Fruit fly (Drosophila melanogaster) whole organism, embryonic: Measurements from ENCODE around the gene Tengl1.

Experiments used
- BEAF-32 ChIP-seq: fragments of 200-800 bp; sonication (Bioruptor generic); optimal IDR thresholded peaks from 3 replicates; lab custom pipeline; 2017; ENCODE audit warnings: missing biosample characterization, missing genetic modification characterization, mild to moderate bottlenecking, moderate library complexity, missing genetic modification reagents
- Bgb ChIP-seq: fragments of 200-800 bp; sonication (Bioruptor generic); IDR thresholded peaks from 2 replicates; pipeline ENCODE4 v1.3.6; 2022; ENCODE audit warnings: missing biosample characterization, missing genetic modification characterization; ENCODE audit not compliant: partially characterized antibody
- Blimp-1 ChIP-seq: fragments of 200-800 bp; sonication (Bioruptor generic); optimal IDR thresholded peaks from 3 replicates; lab custom pipeline; 2018; ENCODE audit warnings: missing biosample characterization, missing genetic modification characterization, mild to moderate bottlenecking, moderate library complexity, missing genetic modification reagents
- CG10147 ChIP-seq: fragments of 200-800 bp; sonication (Bioruptor generic); optimal IDR thresholded peaks from 2 replicates; lab custom pipeline; 2019; ENCODE audit warnings: missing biosample characterization, mild to moderate bottlenecking, missing genetic modification characterization, moderate library complexity
- CG12104 ChIP-seq: fragments of 200-800 bp; sonication (Bioruptor generic); optimal IDR thresholded peaks from 3 replicates; lab custom pipeline; 2016; ENCODE audit warnings: missing biosample characterization, missing genetic modification characterization
- CG13624 ChIP-seq: fragments of 200-800 bp; sonication (Bioruptor generic); optimal IDR thresholded peaks from 2 replicates; lab custom pipeline; 2016; ENCODE audit warnings: missing biosample characterization, missing genetic modification characterization
- CG14014 ChIP-seq: fragments of 200-800 bp; sonication (Bioruptor generic); IDR thresholded peaks from 2 replicates; pipeline ENCODE4 v1.3.6; 2022; ENCODE audit warnings: missing biosample characterization, missing genetic modification characterization
- CG14667 ChIP-seq: fragments of 200-800 bp; sonication (Bioruptor generic); IDR thresholded peaks from 2 replicates; pipeline ENCODE4 v1.3.6; 2022; ENCODE audit warnings: missing biosample characterization, missing genetic modification characterization
- CG14860 ChIP-seq: fragments of 200-800 bp; sonication (Bioruptor generic); IDR thresholded peaks from 3 replicates; pipeline ENCODE4 v1.3.6; 2022; ENCODE audit warnings: missing biosample characterization, missing genetic modification characterization; ENCODE audit not compliant: partially characterized antibody
- CG1529 ChIP-seq: fragments of 200-800 bp; sonication (Bioruptor generic); optimal IDR thresholded peaks from 3 replicates; lab custom pipeline; 2018; ENCODE audit warnings: missing biosample characterization, missing genetic modification characterization
- CG15479 ChIP-seq: fragments of 200-800 bp; sonication (Bioruptor generic); optimal IDR thresholded peaks from 3 replicates; lab custom pipeline; 2019; ENCODE audit warnings: missing biosample characterization, mild to moderate bottlenecking, missing genetic modification characterization, moderate library complexity
- CG15514 ChIP-seq: fragments of 200-800 bp; sonication (Bioruptor generic); optimal IDR thresholded peaks from 3 replicates; lab custom pipeline; 2017; ENCODE audit warnings: missing biosample characterization, missing genetic modification characterization, mild to moderate bottlenecking, moderate library complexity, missing genetic modification reagents
- CG17385 ChIP-seq: fragments of 200-800 bp; sonication (Bioruptor generic); optimal IDR thresholded peaks from 3 replicates; lab custom pipeline; 2018; ENCODE audit warnings: missing biosample characterization, mild to moderate bottlenecking, missing genetic modification characterization
- CG18764 ChIP-seq: fragments of 200-800 bp; sonication (Bioruptor generic); optimal IDR thresholded peaks from 3 replicates; lab custom pipeline; 2016; ENCODE audit warnings: missing biosample characterization, missing genetic modification characterization
- CG2199 ChIP-seq: fragments of 200-800 bp; sonication (Bioruptor generic); IDR thresholded peaks from 3 replicates; pipeline ENCODE4 v1.3.6; 2022; ENCODE audit warnings: missing biosample characterization, missing genetic modification characterization
- CG3065 ChIP-seq: fragments of 200-800 bp; sonication (Bioruptor generic); optimal IDR thresholded peaks from 2 replicates; lab custom pipeline; 2016; ENCODE audit warnings: missing biosample characterization, missing genetic modification characterization
- CG31441 ChIP-seq: fragments of 200-800 bp; sonication (Bioruptor generic); IDR thresholded peaks from 2 replicates; pipeline ENCODE4 v1.3.6; 2022; ENCODE audit warnings: missing biosample characterization, missing genetic modification characterization
- CG3163 ChIP-seq: fragments of 200-800 bp; sonication (Bioruptor generic); optimal IDR thresholded peaks from 3 replicates; lab custom pipeline; 2016; ENCODE audit warnings: missing biosample characterization, missing genetic modification characterization
- CG34376 ChIP-seq: fragments of 200-800 bp; sonication (Bioruptor generic); optimal IDR thresholded peaks from 2 replicates; lab custom pipeline; 2018; ENCODE audit warnings: missing biosample characterization, mild to moderate bottlenecking, missing genetic modification characterization
- CG34422 ChIP-seq: fragments of 200-800 bp; sonication (Bioruptor generic); IDR thresholded peaks from 3 replicates; pipeline ENCODE4 v1.3.6; 2022; ENCODE audit warnings: missing biosample characterization, missing genetic modification characterization
- CG3838 ChIP-seq: fragments of 200-800 bp; sonication (Bioruptor generic); optimal IDR thresholded peaks from 3 replicates; lab custom pipeline; 2016; ENCODE audit warnings: missing biosample characterization, missing genetic modification characterization
- CG3995 ChIP-seq: fragments of 200-800 bp; sonication (Bioruptor generic); optimal IDR thresholded peaks from 3 replicates; lab custom pipeline; 2016; ENCODE audit warnings: missing biosample characterization, missing genetic modification characterization
- CG4404 ChIP-seq: fragments of 200-800 bp; sonication (Bioruptor generic); IDR thresholded peaks from 2 replicates; pipeline ENCODE4 v1.3.6; 2022; ENCODE audit warnings: missing biosample characterization, missing genetic modification characterization
- CG4424 ChIP-seq: fragments of 200-800 bp; sonication (Bioruptor generic); optimal IDR thresholded peaks from 3 replicates; lab custom pipeline; 2016; ENCODE audit warnings: missing biosample characterization, missing genetic modification characterization
- CG6175 ChIP-seq: fragments of 200-800 bp; sonication (Bioruptor generic); IDR thresholded peaks from 3 replicates; pipeline ENCODE4 v1.3.6; 2022; ENCODE audit warnings: missing biosample characterization, missing genetic modification characterization
- CG6254 ChIP-seq: fragments of 200-800 bp; sonication (Bioruptor generic); optimal IDR thresholded peaks from 3 replicates; lab custom pipeline; 2017; ENCODE audit warnings: mild to moderate bottlenecking, missing biosample characterization, missing genetic modification reagents, missing genetic modification characterization
- CG8089 ChIP-seq: fragments of 200-800 bp; sonication (Bioruptor generic); optimal IDR thresholded peaks from 3 replicates; lab custom pipeline; 2016; ENCODE audit warnings: missing biosample characterization, missing genetic modification characterization
- Deaf1 ChIP-seq: fragments of 200-800 bp; optimal IDR thresholded peaks from 3 replicates; lab custom pipeline; 2019; ENCODE audit warnings: missing biosample characterization, mild to moderate bottlenecking, missing genetic modification characterization, moderate library complexity
- Hr78 ChIP-seq, 2 experiments: fragments of 200-800 bp in 1 of 2; fragments of >200 bp in 1 of 2; sonication (Bioruptor generic) in 1 of 2; optimal IDR thresholded peaks; 2 replicates each; lab custom pipeline; 2017 to 2019; ENCODE audit warnings: missing biosample characterization in 2 of 2, missing genetic modification characterization in 2 of 2, mild to moderate bottlenecking in 1 of 2, moderate library complexity in 1 of 2
- Meics ChIP-seq: fragments of 200-800 bp; sonication (Bioruptor generic); optimal IDR thresholded peaks from 2 replicates; lab custom pipeline; 2017; ENCODE audit warnings: missing biosample characterization, mild to moderate bottlenecking, missing genetic modification characterization
- NC2α ChIP-seq: fragments of 200-800 bp; sonication (Bioruptor generic); optimal IDR thresholded peaks from 2 replicates; lab custom pipeline; 2016; ENCODE audit warnings: missing biosample characterization, missing genetic modification characterization
- Oli ChIP-seq: fragments of 200-800 bp; sonication (Bioruptor generic); optimal IDR thresholded peaks from 2 replicates; lab custom pipeline; 2018; ENCODE audit warnings: missing biosample characterization, mild to moderate bottlenecking, missing genetic modification characterization, moderate library complexity
- Sry-β ChIP-seq: fragments of 200-800 bp; sonication (Bioruptor generic); optimal IDR thresholded peaks from 2 replicates; lab custom pipeline; 2018; ENCODE audit warnings: missing biosample characterization, mild to moderate bottlenecking, missing genetic modification characterization, moderate library complexity
- Stat92E ChIP-seq, 3 experiments: fragments of >200 bp in 2 of 3; fragments of 200-800 bp in 1 of 3; sonication (Bioruptor generic) in 1 of 3; optimal IDR thresholded peaks; 2 replicates each; lab custom pipeline; 2017 to 2019; ENCODE audit warnings: missing biosample characterization in 3 of 3, missing genetic modification characterization in 3 of 3, mild to moderate bottlenecking in 1 of 3, moderate library complexity in 1 of 3
- Tbp ChIP-seq: fragments of >200 bp; optimal IDR thresholded peaks from 2 replicates; lab custom pipeline; 2018; ENCODE audit warnings: missing biosample characterization, missing genetic modification characterization
- amos ChIP-seq: fragments of 200-800 bp; sonication (Bioruptor generic); IDR thresholded peaks from 2 replicates; pipeline ENCODE4 v1.3.6; 2022; ENCODE audit warnings: missing biosample characterization, missing genetic modification characterization; ENCODE audit not compliant: partially characterized antibody
- corto ChIP-seq: fragments of 200-800 bp; sonication (Bioruptor generic); optimal IDR thresholded peaks from 2 replicates; lab custom pipeline; 2016; ENCODE audit warnings: missing biosample characterization, mild to moderate bottlenecking, missing genetic modification characterization, moderate library complexity
- crc ChIP-seq: fragments of 200-800 bp; sonication (Bioruptor generic); optimal IDR thresholded peaks from 2 replicates; lab custom pipeline; 2016; ENCODE audit warnings: missing biosample characterization, missing genetic modification characterization
- cwo ChIP-seq: fragments of 200-800 bp; sonication (Bioruptor generic); optimal IDR thresholded peaks from 3 replicates; lab custom pipeline; 2017; ENCODE audit warnings: missing biosample characterization, missing genetic modification characterization, mild to moderate bottlenecking, moderate library complexity, missing genetic modification reagents
- ham ChIP-seq: fragments of 200-800 bp; sonication (Bioruptor generic); IDR thresholded peaks from 2 replicates; pipeline ENCODE4 v1.3.6; 2022; ENCODE audit warnings: missing biosample characterization, missing genetic modification characterization
- lbe ChIP-seq: fragments of 200-800 bp; sonication (Bioruptor generic); optimal IDR thresholded peaks from 2 replicates; lab custom pipeline; 2016; ENCODE audit warnings: missing biosample characterization, mild to moderate bottlenecking, missing genetic modification characterization
- nerfin-1 ChIP-seq: fragments of 200-800 bp; sonication (Bioruptor generic); optimal IDR thresholded peaks from 3 replicates; lab custom pipeline; 2019; ENCODE audit warnings: missing biosample characterization, mild to moderate bottlenecking, missing genetic modification characterization, moderate library complexity
- p53 ChIP-seq: fragments of 200-800 bp; sonication (Bioruptor generic); optimal IDR thresholded peaks from 2 replicates; lab custom pipeline; 2016; ENCODE audit warnings: missing biosample characterization, missing genetic modification characterization
- ro ChIP-seq: fragments of 200-800 bp; sonication (Bioruptor generic); IDR thresholded peaks from 2 replicates; pipeline ENCODE4 v1.3.6; 2022; ENCODE audit warnings: missing biosample characterization, missing genetic modification characterization
- sc ChIP-seq, 3 experiments: fragments of >200 bp in 2 of 3; fragments of 200-800 bp in 1 of 3; sonication (Bioruptor generic) in 1 of 3; optimal IDR thresholded peaks; 2 replicates in 2 of 3; 3 replicates in 1 of 3; lab custom pipeline; 2017; ENCODE audit warnings: mild to moderate bottlenecking in 1 of 3, missing biosample characterization in 1 of 3, missing genetic modification characterization in 1 of 3, missing genetic modification reagents in 1 of 3
- schlank ChIP-seq: fragments of 200-800 bp; sonication (Bioruptor generic); optimal IDR thresholded peaks from 2 replicates; lab custom pipeline; 2018; ENCODE audit warnings: missing biosample characterization, mild to moderate bottlenecking, missing genetic modification characterization
- scrt ChIP-seq: fragments of 200-800 bp; sonication (Bioruptor generic); optimal IDR thresholded peaks from 2 replicates; lab custom pipeline; 2018; ENCODE audit warnings: missing biosample characterization, mild to moderate bottlenecking, missing genetic modification characterization, moderate library complexity
- slou ChIP-seq: fragments of 200-800 bp; sonication (Bioruptor generic); optimal IDR thresholded peaks from 3 replicates; lab custom pipeline; 2016; ENCODE audit warnings: missing biosample characterization, missing genetic modification characterization
- stc ChIP-seq: fragments of 200-800 bp; sonication (Bioruptor generic); IDR thresholded peaks from 2 replicates; pipeline ENCODE4 v1.3.6; 2022; ENCODE audit warnings: missing biosample characterization, missing genetic modification characterization
- wor ChIP-seq: fragments of 200-800 bp; sonication (Bioruptor generic); IDR thresholded peaks from 2 replicates; pipeline ENCODE4 v1.3.6; 2022; ENCODE audit warnings: missing biosample characterization, missing genetic modification characterization

The Tengl1 gene

DNA sequence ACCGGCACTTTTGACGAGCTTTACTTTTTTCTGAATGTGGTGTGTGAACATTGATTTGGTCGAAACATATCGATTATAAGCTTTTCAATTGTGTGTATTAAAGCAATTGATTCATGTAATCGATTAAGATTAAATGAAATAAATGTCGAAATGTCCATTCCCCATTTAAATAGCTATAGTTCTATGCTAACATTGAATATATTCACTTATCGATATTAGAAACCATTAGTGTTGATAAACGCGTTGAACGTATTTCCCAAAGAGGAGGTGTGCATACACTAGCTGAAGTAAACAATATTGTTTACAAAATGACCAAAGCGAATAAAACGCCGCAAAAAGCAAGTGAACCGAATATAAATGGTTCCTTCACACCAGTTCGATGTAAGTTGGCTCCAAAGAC is 26.4 kb downstream of the Tengl1 start, which contains the start of the genes Uch and CG34174 (continued):
- TF ChIP-seq CG15479 (GFP tag; lab: Kevin White, UChicago): no peak
- no peak for TF ChIP-seq ro (GFP tag; lab: Robert Waterston, UW)
- TF ChIP-seq CG14860: peak; percentile 64
- TF ChIP-seq CG4404 (GFP tag; lab: Robert Waterston, UW): no peak
- TF ChIP-seq schlank: no peak
- no peak for TF ChIP-seq Hr78 (GFP tag; optimal IDR thresholded peaks at IDR 0.05; lab: Kevin White, UChicago)
- no peak for TF ChIP-seq Deaf1 (tag; lab: Kevin White, UChicago)
- TF ChIP-seq Bgb (GFP tag; lab: Robert Waterston, UW): peak; percentile 68
- TF ChIP-seq scrt (GFP tag; lab: Kevin White, UChicago): peak; percentile 12
- no peak for TF ChIP-seq crc (GFP tag; lab: Kevin White, UChicago)
- TF ChIP-seq CG10147 (GFP tag; lab: Kevin White, UChicago): peak; percentile 45
- TF ChIP-seq CG3995 (GFP tag; lab: Kevin White, UChicago): no peak
- TF ChIP-seq Stat92E (GFP tag; optimal IDR thresholded peaks at IDR 0.05; lab: Kevin White, UChicago): peak in 1 of 3 experiments; percentile 23
- TF ChIP-seq Oli (tag; lab: Kevin White, UChicago): no peak
- TF ChIP-seq CG13624 (GFP tag; lab: Kevin White, UChicago): peak; percentile 45
- TF ChIP-seq nerfin-1 (tag; lab: Kevin White, UChicago): peak; percentile 24
- no peak for TF ChIP-seq CG18764 (GFP tag; lab: Kevin White, UChicago)
- TF ChIP-seq CG14667: no peak
- no peak for TF ChIP-seq CG3838 (GFP tag; lab: Kevin White, UChicago)
- no peak for TF ChIP-seq p53 (GFP tag; lab: Kevin White, UChicago)
- peak; percentile 79 for TF ChIP-seq BEAF-32 (GFP tag; lab: Kevin White, UChicago)
- no peak for TF ChIP-seq stc (GFP tag; lab: Robert Waterston, UW)
- no peak for TF ChIP-seq wor (GFP tag; lab: Robert Waterston, UW)
- no peak for TF ChIP-seq CG1529
- no peak for TF ChIP-seq CG3163
- TF ChIP-seq corto (GFP tag; lab: Kevin White, UChicago): no peak
- no peak for TF ChIP-seq ham (GFP tag; lab: Robert Waterston, UW)
- TF ChIP-seq CG2199 (GFP tag; lab: Robert Waterston, UW): no peak
- no peak for TF ChIP-seq NC2α (GFP tag; lab: Kevin White, UChicago)
- TF ChIP-seq CG34422 (GFP tag; lab: Robert Waterston, UW): peak; percentile 55; the same call in 1 of the 3 replicates
- TF ChIP-seq CG12104 (GFP tag; lab: Kevin White, UChicago): no peak
- peak; percentile 44 for TF ChIP-seq CG15514 (GFP tag; lab: Kevin White, UChicago)
- TF ChIP-seq CG14014 (GFP tag; lab: Robert Waterston, UW): no peak
- no peak for TF ChIP-seq Meics (GFP tag; lab: Kevin White, UChicago)
- no peak for TF ChIP-seq CG6175 (GFP tag; lab: Robert Waterston, UW)
- peak; percentile 21 for TF ChIP-seq CG34376 (GFP tag; lab: Kevin White, UChicago)
- TF ChIP-seq CG17385 (GFP tag; lab: Kevin White, UChicago): peak; percentile 40
- no peak for TF ChIP-seq CG3065
- no peak for TF ChIP-seq sc (optimal IDR thresholded peaks at IDR 0.05; lab: Kevin White, UChicago)
- TF ChIP-seq sc (GFP tag; optimal IDR thresholded peaks at IDR 0.05; lab: Kevin White, UChicago): no peak
- TF ChIP-seq CG6254 (GFP tag; lab: Kevin White, UChicago): no peak
- TF ChIP-seq slou: no peak
- no peak for TF ChIP-seq Tbp (GFP tag; lab: Kevin White, UChicago)
- TF ChIP-seq CG8089 (GFP tag; lab: Kevin White, UChicago): no peak
- peak; percentile 43 for TF ChIP-seq lbe
- TF ChIP-seq Blimp-1 (GFP tag; lab: Kevin White, UChicago): no peak
- no peak for TF ChIP-seq cwo (GFP tag; lab: Kevin White, UChicago)
- TF ChIP-seq amos (GFP tag; lab: Robert Waterston, UW): peak; percentile 67; the same call in 1 of the 2 replicates
- no peak for TF ChIP-seq Sry-β
- TF ChIP-seq CG4424 (GFP tag; lab: Kevin White, UChicago): no peak
- TF ChIP-seq CG31441: 0 out of 2 replicates have a peak, but pooled peaks have one; percentile 12
